Fruit fly (Drosophila melanogaster) whole organism, embryonic: Measurements from ENCODE around the gene CG2182.

Source experiments
- Adf1 ChIP-seq: fragments of 200-800 bp; sonication (Bioruptor generic); IDR thresholded peaks from 2 replicates; pipeline ENCODE4 v1.3.6; 2022; ENCODE audit warnings: missing biosample characterization, missing genetic modification characterization
- Aef1 ChIP-seq: fragments of 200-800 bp; sonication (Bioruptor generic); IDR thresholded peaks from 3 replicates; pipeline ENCODE4 v1.3.6; 2022; ENCODE audit warnings: missing biosample characterization, missing genetic modification characterization
- B-H2 ChIP-seq: fragments of 200-800 bp; sonication (Bioruptor generic); optimal IDR thresholded peaks from 2 replicates; lab custom pipeline; 2018; ENCODE audit warnings: missing biosample characterization, mild to moderate bottlenecking, missing genetic modification characterization
- CG10209 ChIP-seq: fragments of 200-800 bp; sonication (Bioruptor generic); optimal IDR thresholded peaks from 3 replicates; lab custom pipeline; 2017; ENCODE audit warnings: missing biosample characterization, mild to moderate bottlenecking, missing genetic modification characterization, missing genetic modification reagents
- CG12155 ChIP-seq: fragments of 200-800 bp; sonication (Bioruptor generic); optimal IDR thresholded peaks from 3 replicates; lab custom pipeline; 2016; ENCODE audit warnings: missing biosample characterization, missing genetic modification characterization
- CG15073 ChIP-seq: fragments of 200-800 bp; sonication (Bioruptor generic); optimal IDR thresholded peaks from 2 replicates; lab custom pipeline; 2016; ENCODE audit warnings: missing biosample characterization, missing genetic modification characterization
- CG31441 ChIP-seq: fragments of 200-800 bp; sonication (Bioruptor generic); IDR thresholded peaks from 2 replicates; pipeline ENCODE4 v1.3.6; 2022; ENCODE audit warnings: missing biosample characterization, missing genetic modification characterization
- CG3838 ChIP-seq: fragments of 200-800 bp; sonication (Bioruptor generic); optimal IDR thresholded peaks from 3 replicates; lab custom pipeline; 2016; ENCODE audit warnings: missing biosample characterization, missing genetic modification characterization
- CG42726 ChIP-seq: fragments of 200-800 bp; sonication (Bioruptor generic); IDR thresholded peaks from 2 replicates; pipeline ENCODE4 v1.3.6; 2022; ENCODE audit warnings: missing biosample characterization, missing genetic modification characterization; ENCODE audit not compliant: partially characterized antibody
- CG4617 ChIP-seq: fragments of 200-800 bp; sonication (Bioruptor generic); optimal IDR thresholded peaks from 3 replicates; lab custom pipeline; 2016; ENCODE audit warnings: missing biosample characterization, missing genetic modification characterization, borderline replicate concordance
- CG4820 ChIP-seq: fragments of 200-800 bp; sonication (Bioruptor generic); optimal IDR thresholded peaks from 3 replicates; lab custom pipeline; 2016; ENCODE audit warnings: missing biosample characterization, missing genetic modification characterization
- CG8944 ChIP-seq: fragments of 200-800 bp; sonication (Bioruptor generic); optimal IDR thresholded peaks from 3 replicates; lab custom pipeline; 2016; ENCODE audit warnings: missing biosample characterization, missing genetic modification characterization
- CHES-1-like ChIP-seq: fragments of 200-800 bp; sonication (Bioruptor generic); optimal IDR thresholded peaks from 2 replicates; lab custom pipeline; 2016; ENCODE audit warnings: missing biosample characterization, missing genetic modification characterization
- Doc3 ChIP-seq: fragments of 200-800 bp; sonication (Bioruptor generic); IDR thresholded peaks from 3 replicates; pipeline ENCODE4 v1.3.6; 2022; ENCODE audit warnings: missing biosample characterization, missing genetic modification characterization; ENCODE audit not compliant: partially characterized antibody
- Dref ChIP-seq: fragments of 200-800 bp; sonication (Bioruptor generic); IDR thresholded peaks from 2 replicates; pipeline ENCODE4 v1.3.6; 2022; ENCODE audit warnings: missing biosample characterization, missing genetic modification characterization
- HLH54F ChIP-seq: fragments of 200-800 bp; sonication (Bioruptor generic); optimal IDR thresholded peaks from 3 replicates; lab custom pipeline; 2016; ENCODE audit warnings: missing biosample characterization, missing genetic modification characterization
- HLHmδ ChIP-seq: fragments of 200-800 bp; sonication (Bioruptor generic); optimal IDR thresholded peaks from 2 replicates; lab custom pipeline; 2018; ENCODE audit warnings: missing biosample characterization, mild to moderate bottlenecking, missing genetic modification characterization, moderate library complexity
- HmgZ ChIP-seq: fragments of 200-800 bp; sonication (Bioruptor generic); optimal IDR thresholded peaks from 2 replicates; lab custom pipeline; 2018; ENCODE audit warnings: missing biosample characterization, mild to moderate bottlenecking, missing genetic modification characterization
- Hr78 ChIP-seq, 2 experiments: fragments of 200-800 bp in 1 of 2; fragments of >200 bp in 1 of 2; sonication (Bioruptor generic) in 1 of 2; optimal IDR thresholded peaks; 2 replicates each; lab custom pipeline; 2017 to 2019; ENCODE audit warnings: missing biosample characterization in 2 of 2, missing genetic modification characterization in 2 of 2, mild to moderate bottlenecking in 1 of 2, moderate library complexity in 1 of 2
- Meics ChIP-seq: fragments of 200-800 bp; sonication (Bioruptor generic); optimal IDR thresholded peaks from 2 replicates; lab custom pipeline; 2017; ENCODE audit warnings: missing biosample characterization, mild to moderate bottlenecking, missing genetic modification characterization
- NFAT ChIP-seq: fragments of 200-800 bp; sonication (Bioruptor generic); IDR thresholded peaks from 2 replicates; pipeline ENCODE4 v1.3.6; 2022; ENCODE audit warnings: missing biosample characterization, missing genetic modification characterization
- Nf-YB ChIP-seq: fragments of 200-800 bp; sonication (Bioruptor generic); optimal IDR thresholded peaks from 3 replicates; lab custom pipeline; 2019; ENCODE audit warnings: missing biosample characterization, mild to moderate bottlenecking, missing genetic modification characterization, moderate library complexity
- Side ChIP-seq: fragments of 200-800 bp; sonication (Bioruptor generic); optimal IDR thresholded peaks from 2 replicates; lab custom pipeline; 2016; ENCODE audit warnings: missing biosample characterization, missing genetic modification characterization
- Sin3A ChIP-seq: fragments of >200 bp; optimal IDR thresholded peaks from 2 replicates; lab custom pipeline; 2018
- Sox102F ChIP-seq: fragments of 200-800 bp; sonication (Bioruptor generic); optimal IDR thresholded peaks from 2 replicates; lab custom pipeline; 2018; ENCODE audit warnings: missing biosample characterization, mild to moderate bottlenecking, missing genetic modification characterization, moderate library complexity
- Sry-β ChIP-seq: fragments of 200-800 bp; sonication (Bioruptor generic); optimal IDR thresholded peaks from 2 replicates; lab custom pipeline; 2018; ENCODE audit warnings: missing biosample characterization, mild to moderate bottlenecking, missing genetic modification characterization, moderate library complexity
- TFAM ChIP-seq: fragments of 200-800 bp; sonication (Bioruptor generic); optimal IDR thresholded peaks from 2 replicates; lab custom pipeline; 2017; ENCODE audit warnings: missing biosample characterization, missing genetic modification characterization, inconsistent platforms
- bcd ChIP-seq: fragments of 200-800 bp; sonication (Bioruptor generic); optimal IDR thresholded peaks from 2 replicates; lab custom pipeline; 2017; ENCODE audit warnings: missing biosample characterization, mild to moderate bottlenecking, missing genetic modification characterization
- bowl ChIP-seq: fragments of 200-800 bp; sonication (Bioruptor generic); IDR thresholded peaks from 2 replicates; pipeline ENCODE4 v1.3.6; 2022; ENCODE audit warnings: missing biosample characterization, missing genetic modification characterization
- chinmo ChIP-seq: fragments of 200-800 bp; sonication (Bioruptor generic); IDR thresholded peaks from 4 replicates; pipeline ENCODE4 v1.3.6; 2022; ENCODE audit warnings: missing biosample characterization, missing genetic modification characterization; ENCODE audit not compliant: partially characterized antibody
- dpn ChIP-seq, 2 experiments: fragments of 200-800 bp; sonication (Bioruptor generic); optimal IDR thresholded peaks; 3 replicates each; lab custom pipeline; 2016; ENCODE audit warnings: missing biosample characterization in 2 of 2, missing genetic modification characterization in 2 of 2
- fd96Cb ChIP-seq: fragments of 200-800 bp; sonication (Bioruptor generic); optimal IDR thresholded peaks from 2 replicates; lab custom pipeline; 2018; ENCODE audit warnings: missing biosample characterization, mild to moderate bottlenecking, missing genetic modification characterization, moderate library complexity
- gcm ChIP-seq: fragments of 200-800 bp; sonication (Bioruptor generic); optimal IDR thresholded peaks from 2 replicates; lab custom pipeline; 2019; ENCODE audit warnings: missing biosample characterization, mild to moderate bottlenecking, missing genetic modification characterization, moderate library complexity
- gsb ChIP-seq: fragments of 200-800 bp; sonication (Bioruptor generic); IDR thresholded peaks from 2 replicates; pipeline ENCODE4 v1.3.6; 2022; ENCODE audit warnings: missing biosample characterization, missing genetic modification characterization
- hkb ChIP-seq, 2 experiments: fragments of 200-800 bp in 1 of 2; fragments of >200 bp in 1 of 2; sonication (Bioruptor generic) in 1 of 2; IDR thresholded peaks in 1 of 2; optimal IDR thresholded peaks in 1 of 2; 2 replicates each; pipeline versions ENCODE4 v1.3.6 to Lab custom; 2017 to 2022; ENCODE audit warnings: missing biosample characterization in 1 of 2, missing genetic modification characterization in 1 of 2
- insv ChIP-seq, 2 experiments: fragments of 200-800 bp; sonication (Bioruptor generic); optimal IDR thresholded peaks; 3 replicates each; lab custom pipeline; 2016 to 2018; ENCODE audit warnings: missing biosample characterization in 2 of 2, missing genetic modification characterization in 2 of 2
- klu ChIP-seq: fragments of 200-800 bp; sonication (Bioruptor generic); IDR thresholded peaks from 2 replicates; pipeline ENCODE4 v1.3.6; 2022; ENCODE audit warnings: missing biosample characterization, missing genetic modification characterization
- lmd ChIP-seq: fragments of 200-800 bp; sonication (Bioruptor generic); IDR thresholded peaks from 2 replicates; pipeline ENCODE4 v1.3.6; 2022; ENCODE audit warnings: missing biosample characterization, missing genetic modification characterization
- oc ChIP-seq: fragments of 200-800 bp; sonication (Bioruptor generic); optimal IDR thresholded peaks from 2 replicates; lab custom pipeline; 2018; ENCODE audit warnings: missing biosample characterization, mild to moderate bottlenecking, missing genetic modification characterization, moderate library complexity
- odd ChIP-seq: fragments of 200-800 bp; sonication (Bioruptor generic); optimal IDR thresholded peaks from 2 replicates; lab custom pipeline; 2017; ENCODE audit warnings: missing biosample characterization, mild to moderate bottlenecking, missing genetic modification characterization
- phol ChIP-seq: fragments of 200-800 bp; sonication (Bioruptor generic); optimal IDR thresholded peaks from 3 replicates; lab custom pipeline; 2018; ENCODE audit warnings: missing biosample characterization, mild to moderate bottlenecking, missing genetic modification characterization, moderate library complexity
- ranshi ChIP-seq: fragments of 200-800 bp; sonication (Bioruptor generic); IDR thresholded peaks from 2 replicates; pipeline ENCODE4 v1.3.6; 2022; ENCODE audit warnings: missing biosample characterization, missing genetic modification characterization
- repo ChIP-seq: fragments of 200-800 bp; sonication (Bioruptor generic); optimal IDR thresholded peaks from 2 replicates; lab custom pipeline; 2016; ENCODE audit warnings: missing biosample characterization, missing genetic modification characterization
- rib ChIP-seq: fragments of 200-800 bp; sonication (Bioruptor generic); IDR thresholded peaks from 2 replicates; pipeline ENCODE4 v1.3.6; 2022; ENCODE audit warnings: missing biosample characterization, missing genetic modification characterization
- run ChIP-seq: fragments of 200-800 bp; sonication (Bioruptor generic); optimal IDR thresholded peaks from 3 replicates; lab custom pipeline; 2018; ENCODE audit warnings: missing biosample characterization, mild to moderate bottlenecking, missing genetic modification characterization
- sqz ChIP-seq: fragments of 200-800 bp; sonication (Bioruptor generic); optimal IDR thresholded peaks from 3 replicates; lab custom pipeline; 2018; ENCODE audit warnings: missing biosample characterization, mild to moderate bottlenecking, missing genetic modification characterization
- tgo ChIP-seq: fragments of 200-800 bp; sonication (Bioruptor generic); IDR thresholded peaks from 3 replicates; pipeline ENCODE4 v1.3.6; 2022; ENCODE audit warnings: missing biosample characterization, missing genetic modification characterization
- zen ChIP-seq: fragments of 200-800 bp; sonication (Bioruptor generic); optimal IDR thresholded peaks from 3 replicates; lab custom pipeline; 2018; ENCODE audit warnings: missing biosample characterization, mild to moderate bottlenecking, missing genetic modification characterization, moderate library complexity
- zfh1 ChIP-seq: fragments of 200-800 bp; sonication (Bioruptor generic); IDR thresholded peaks from 3 replicates; pipeline ENCODE4 v1.3.6; 2022; ENCODE audit warnings: missing biosample characterization, missing genetic modification characterization

The CG2182 gene

DNA sequence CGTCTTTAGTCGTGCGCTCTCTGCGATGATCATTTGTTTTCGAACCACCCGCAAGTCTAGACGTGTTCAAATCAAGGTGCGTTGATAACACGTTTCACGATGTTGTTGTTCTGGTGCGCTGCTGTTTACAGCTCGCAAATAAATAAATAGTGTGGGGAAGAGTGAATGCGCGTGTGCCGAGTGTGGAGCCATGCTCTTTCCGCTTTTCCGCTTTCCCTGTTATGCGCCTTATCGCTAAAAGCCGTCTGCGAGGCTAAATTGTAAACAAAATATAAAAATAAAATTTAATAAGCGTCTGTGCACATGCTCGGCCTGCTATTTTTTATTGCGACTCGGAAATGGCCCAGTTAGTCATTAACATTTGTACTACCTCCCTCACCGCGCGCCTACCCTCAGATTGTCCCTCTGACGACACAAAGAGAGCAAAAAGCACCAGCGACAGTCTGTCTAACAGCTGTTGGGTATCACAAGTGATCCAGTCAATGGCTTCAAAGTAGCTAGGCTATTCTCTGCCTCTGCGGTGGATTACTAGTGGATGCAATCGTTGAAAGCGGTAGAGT, 13.0 kb upstream of the CG2182 start (continued):
- TF ChIP-seq fd96Cb (tag; lab: Kevin White, UChicago) (no peak), CHES-1-like (peak; percentile 57), rib (GFP tag; lab: Robert Waterston, UW) (peak; percentile 71), hkb (optimal IDR thresholded peaks at IDR 0.05; lab: Kevin White, UChicago) (no peak), hkb (GFP tag; IDR thresholded peaks at IDR 0.05; lab: Robert Waterston, UW) (peak; percentile 78), Doc3 (GFP tag; lab: Robert Waterston, UW) (no peak), lmd (GFP tag; lab: Robert Waterston, UW) (no peak), CG4617 (GFP tag; lab: Kevin White, UChicago) (peak; percentile 25), Sox102F (GFP tag; lab: Kevin White, UChicago) (peak; percentile 61), tgo (no peak), phol (tag; lab: Kevin White, UChicago) (no peak), Nf-YB (GFP tag; lab: Kevin White, UChicago) (peak; percentile 73), CG4820 (GFP tag; lab: Kevin White, UChicago) (peak; percentile 22), CG8944 (GFP tag; lab: Kevin White, UChicago) (peak; percentile 31), CG3838 (GFP tag; lab: Kevin White, UChicago) (peak; percentile 27), HmgZ (tag; lab: Kevin White, UChicago) (peak; percentile 85), Adf1 (GFP tag; lab: Robert Waterston, UW) (peak; percentile 49; the same call in 1 of the 2 replicates), bowl (GFP tag; lab: Robert Waterston, UW) (peak; percentile 36; the same call in 1 of the 2 replicates), HLHmδ (peak; percentile 98), CG31441 (peak; percentile 64; the same call in 1 of the 2 replicates), TFAM (peak; percentile 25), Aef1 (GFP tag; lab: Robert Waterston, UW) (peak; percentile 39; the same call in 1 of the 3 replicates), CG12155 (GFP tag; lab: Kevin White, UChicago) (no peak), HLH54F (GFP tag; lab: Kevin White, UChicago) (peak; percentile 19), Sin3A (no peak), oc (tag; lab: Kevin White, UChicago) (peak; percentile 81), ranshi (GFP tag; lab: Robert Waterston, UW) (no peak), repo (GFP tag; lab: Kevin White, UChicago) (peak; percentile 78), odd (GFP tag; lab: Kevin White, UChicago) (peak; percentile 91), CG10209 (GFP tag; lab: Kevin White, UChicago) (peak; percentile 78), Side (GFP tag; lab: Kevin White, UChicago) (peak; percentile 88), chinmo (GFP tag; lab: Robert Waterston, UW) (peak; percentile 96), gcm (GFP tag; lab: Kevin White, UChicago) (peak; percentile 91), CG15073 (GFP tag; lab: Kevin White, UChicago) (no peak), dpn (GFP tag; optimal IDR thresholded peaks at IDR 0.05; lab: Kevin White, UChicago) (peak; percentile 40 to 41), B-H2 (GFP tag; lab: Kevin White, UChicago) (peak; percentile 80), Dref (GFP tag; lab: Robert Waterston, UW) (no peak), klu (GFP tag; lab: Robert Waterston, UW) (no peak), NFAT (no peak), Meics (GFP tag; lab: Kevin White, UChicago) (peak; percentile 83), Sry-β (no peak), CG42726 (GFP tag; lab: Robert Waterston, UW) (no peak), run (tag; lab: Kevin White, UChicago) (peak; percentile 75), Hr78 (GFP tag; optimal IDR thresholded peaks at IDR 0.05; lab: Kevin White, UChicago) (peak in 1 of 2 experiments; percentile 5), bcd (peak; percentile 57), zfh1 (GFP tag; lab: Robert Waterston, UW) (no peak), gsb (GFP tag; lab: Robert Waterston, UW) (peak; percentile 31; the same call in 1 of the 2 replicates), sqz (no peak), zen (tag; lab: Kevin White, UChicago) (peak; percentile 51), insv (GFP tag; optimal IDR thresholded peaks at IDR 0.05; lab: Kevin White, UChicago) (peak; percentile 2 to 70)
